Worm (Caenorhabditis elegans) whole organism, L4 larva: ENCODE data around the gene aat-3.

Experiments
- F26F4.8 ChIP-seq: fragments of 200-800 bp; sonication (Bioruptor generic); conservative IDR thresholded peaks from 2 replicates; pipeline ENCODE4 v1.3.6; 2022; ENCODE audit warnings: missing genetic modification characterization, missing compliant biosample characterization
- F37D6.2 ChIP-seq: sonication (generic microtip); optimal IDR thresholded peaks from 2 replicates; lab custom pipeline; 2016; ENCODE audit warnings: mild to moderate bottlenecking, missing genetic modification characterization, missing compliant biosample characterization
- R02D3.7 ChIP-seq: fragments of 150-350 bp; sonication (generic microtip); optimal IDR thresholded peaks from 3 replicates; lab custom pipeline; 2014; ENCODE audit warnings: missing biosample characterization, missing genetic modification characterization
- T26A8.4 ChIP-seq: fragments of 200-800 bp; sonication (Bioruptor generic); IDR thresholded peaks from 2 replicates; pipeline ENCODE4 v1.3.6; 2022; ENCODE audit warnings: missing genetic modification characterization, missing compliant biosample characterization
- Y48G9A.11 ChIP-seq: fragments of 200-800 bp; sonication (Bioruptor generic); IDR thresholded peaks from 2 replicates; pipeline ENCODE4 v1.3.6; 2022; ENCODE audit warnings: missing genetic modification reagents, missing genetic modification characterization, missing compliant biosample characterization
- Y75B8A.6 ChIP-seq: fragments of 200-800 bp; sonication (Bioruptor generic); IDR thresholded peaks from 2 replicates; pipeline ENCODE4 v1.3.6; 2022; ENCODE audit warnings: missing genetic modification reagents, missing genetic modification characterization, missing compliant biosample characterization
- ZK546.5 ChIP-seq, 2 experiments: sonication (generic microtip); optimal IDR thresholded peaks; 2 replicates each; lab custom pipeline; 2017; ENCODE audit warnings: missing biosample characterization in 2 of 2, missing genetic modification characterization in 2 of 2
- aha-1 ChIP-seq: fragments of 150-350 bp; peaks from one replicate; lab custom pipeline; 2014; ENCODE audit warnings: missing biosample characterization, missing genetic modification characterization
- arid-1 ChIP-seq: fragments of 200-800 bp; sonication (Bioruptor generic); conservative IDR thresholded peaks from 2 replicates; pipeline ENCODE4 v1.3.6; 2022; ENCODE audit warnings: missing genetic modification reagents, missing genetic modification characterization, missing compliant biosample characterization
- ceh-32 ChIP-seq: sonication (generic microtip); optimal IDR thresholded peaks from 2 replicates; lab custom pipeline; 2016; ENCODE audit warnings: mild to moderate bottlenecking, missing genetic modification characterization, missing compliant biosample characterization; ENCODE audit not compliant: poor library complexity
- ceh-82 ChIP-seq: sonication (generic microtip); optimal IDR thresholded peaks from 2 replicates; lab custom pipeline; 2017; ENCODE audit warnings: missing biosample characterization, missing genetic modification characterization
- cey-2 ChIP-seq: sonication (generic microtip); optimal IDR thresholded peaks from 3 replicates; lab custom pipeline; 2017; ENCODE audit warnings: missing genetic modification characterization, mild to moderate bottlenecking, missing compliant biosample characterization, antibody characterized with exemption, borderline replicate concordance; ENCODE audit not compliant: insufficient read depth
- ctbp-1 ChIP-seq: fragments of 200-800 bp; sonication (Bioruptor generic); IDR thresholded peaks from 2 replicates; pipeline ENCODE4 v1.3.6; 2022; ENCODE audit warnings: missing genetic modification reagents, missing genetic modification characterization, missing compliant biosample characterization
- dmd-6 ChIP-seq: fragments of 200-800 bp; sonication (Bioruptor generic); IDR thresholded peaks from 2 replicates; pipeline ENCODE4 v1.3.6; 2022; ENCODE audit warnings: missing genetic modification reagents, missing genetic modification characterization, missing compliant biosample characterization
- dmd-9 ChIP-seq: fragments of 200-800 bp; sonication (Bioruptor generic); IDR thresholded peaks from 2 replicates; pipeline ENCODE4 v1.3.6; 2022; ENCODE audit warnings: missing genetic modification reagents, missing genetic modification characterization, missing compliant biosample characterization
- dpl-1 ChIP-seq: fragments of 150-350 bp; optimal IDR thresholded peaks from 2 replicates; lab custom pipeline; 2014; ENCODE audit warnings: missing biosample characterization, missing genetic modification reagents, missing genetic modification characterization
- egl-27 ChIP-seq: sonication (generic microtip); optimal IDR thresholded peaks from 3 replicates; lab custom pipeline; 2017; ENCODE audit warnings: missing biosample characterization, missing genetic modification reagents, missing genetic modification characterization
- hif-1 ChIP-seq, 2 experiments: sonication (generic microtip); optimal IDR thresholded peaks; 2 replicates each; lab custom pipeline; 2016 to 2017; ENCODE audit warnings: missing compliant biosample characterization in 2 of 2, missing genetic modification characterization in 2 of 2, missing genetic modification reagents in 2 of 2, missing genotype in 2 of 2, mild to moderate bottlenecking in 1 of 2
- hlh-11 ChIP-seq: fragments of 200-800 bp; sonication (Bioruptor generic); optimal IDR thresholded peaks from 2 replicates; lab custom pipeline; 2018; ENCODE audit warnings: mild to moderate bottlenecking, missing genetic modification characterization, missing compliant biosample characterization
- hlh-30 ChIP-seq: sonication (generic microtip); optimal IDR thresholded peaks from 2 replicates; lab custom pipeline; 2017; ENCODE audit warnings: antibody characterized with exemption, mild to moderate bottlenecking, missing genetic modification characterization, missing compliant biosample characterization; ENCODE audit not compliant: insufficient read depth
- lin-13 ChIP-seq: fragments of 150-350 bp; optimal IDR thresholded peaks from 2 replicates; lab custom pipeline; 2014; ENCODE audit warnings: missing biosample characterization, missing genetic modification reagents, missing genetic modification characterization
- lin-29 ChIP-seq: fragments of 200-800 bp; sonication (Bioruptor generic); IDR thresholded peaks from 2 replicates; pipeline ENCODE4 v1.3.6; 2022; ENCODE audit warnings: missing genetic modification reagents, missing genetic modification characterization, missing compliant biosample characterization
- lsy-2 ChIP-seq, 2 experiments: fragments of 150-350 bp in 1 of 2; sonication (generic microtip) in 1 of 2; optimal IDR thresholded peaks; 2 replicates each; lab custom pipeline; 2014 to 2017; ENCODE audit warnings: missing biosample characterization in 2 of 2, missing genetic modification characterization in 2 of 2
- madf-9 ChIP-seq: fragments of 200-800 bp; sonication (Bioruptor generic); conservative IDR thresholded peaks from 2 replicates; pipeline ENCODE4 v1.3.6; 2022; ENCODE audit warnings: missing genetic modification reagents, missing genetic modification characterization, missing compliant biosample characterization
- mdl-1 ChIP-seq, 2 experiments: fragments of 150-350 bp in 1 of 2; sonication (generic microtip) in 1 of 2; optimal IDR thresholded peaks; 2 replicates each; lab custom pipeline; 2014 to 2017; ENCODE audit warnings: missing biosample characterization in 2 of 2, missing genetic modification characterization in 2 of 2
- mep-1 ChIP-seq: fragments of 150-350 bp; sonication (generic microtip); optimal IDR thresholded peaks from 3 replicates; lab custom pipeline; 2014; ENCODE audit warnings: missing biosample characterization, missing genetic modification characterization
- mes-2 ChIP-seq: sonication (generic microtip); optimal IDR thresholded peaks from 2 replicates; lab custom pipeline; 2016; ENCODE audit warnings: missing genotype, mild to moderate bottlenecking, missing genetic modification characterization, missing compliant biosample characterization; ENCODE audit not compliant: poor library complexity, severe bottlenecking
- mxl-3 ChIP-seq: fragments of 200-800 bp; sonication (Bioruptor generic); optimal IDR thresholded peaks from 2 replicates; lab custom pipeline; 2018; ENCODE audit warnings: mild to moderate bottlenecking, missing genetic modification characterization, missing compliant biosample characterization
- nhr-10 ChIP-seq: fragments of 150-350 bp; optimal IDR thresholded peaks from 2 replicates; lab custom pipeline; 2014; ENCODE audit warnings: missing biosample characterization, missing genetic modification characterization
- nhr-102 ChIP-seq: sonication (generic microtip); optimal IDR thresholded peaks from 2 replicates; lab custom pipeline; 2016; ENCODE audit warnings: mild to moderate bottlenecking, missing genetic modification characterization, moderate library complexity, missing compliant biosample characterization
- nhr-11 ChIP-seq: fragments of 150-350 bp; optimal IDR thresholded peaks from 2 replicates; lab custom pipeline; 2014; ENCODE audit warnings: missing biosample characterization, missing genetic modification characterization
- nhr-111 ChIP-seq: fragments of 200-800 bp; sonication (Bioruptor generic); optimal IDR thresholded peaks from 2 replicates; lab custom pipeline; 2018; ENCODE audit warnings: mild to moderate bottlenecking, missing genetic modification characterization, missing compliant biosample characterization
- nhr-237 ChIP-seq: sonication (generic microtip); optimal IDR thresholded peaks from 2 replicates; lab custom pipeline; 2017; ENCODE audit warnings: missing biosample characterization, missing genetic modification characterization
- nhr-25 ChIP-seq: sonication (generic microtip); optimal IDR thresholded peaks from 2 replicates; lab custom pipeline; 2017; ENCODE audit warnings: missing genetic modification characterization, mild to moderate bottlenecking, missing compliant biosample characterization, antibody characterized with exemption, moderate library complexity, borderline replicate concordance; ENCODE audit not compliant: insufficient read depth
- nhr-28 ChIP-seq: fragments of 150-350 bp; optimal IDR thresholded peaks from 2 replicates; lab custom pipeline; 2014; ENCODE audit warnings: missing biosample characterization, missing genetic modification characterization
- nhr-41 ChIP-seq: fragments of 200-800 bp; sonication (Bioruptor generic); IDR thresholded peaks from 2 replicates; pipeline ENCODE4 v1.3.6; 2022; ENCODE audit warnings: missing genetic modification reagents, missing genetic modification characterization, missing compliant biosample characterization
- nhr-48 ChIP-seq: sonication (generic microtip); optimal IDR thresholded peaks from 2 replicates; lab custom pipeline; 2016; ENCODE audit warnings: mild to moderate bottlenecking, missing genetic modification characterization, missing compliant biosample characterization
- nhr-76 ChIP-seq: fragments of 150-350 bp; optimal IDR thresholded peaks from 2 replicates; lab custom pipeline; 2014; ENCODE audit warnings: missing biosample characterization, missing genetic modification characterization
- rbr-2 ChIP-seq: sonication (generic microtip); optimal IDR thresholded peaks from 2 replicates; lab custom pipeline; 2016; ENCODE audit warnings: missing genotype, missing genetic modification characterization, missing compliant biosample characterization
- saeg-2 ChIP-seq: fragments of 200-800 bp; sonication (Bioruptor generic); IDR thresholded peaks from 2 replicates; pipeline ENCODE4 v1.3.6; 2022; ENCODE audit warnings: missing genetic modification reagents, missing genetic modification characterization, missing compliant biosample characterization
- snpc-4 ChIP-seq: fragments of 150-350 bp; optimal IDR thresholded peaks from 2 replicates; lab custom pipeline; 2014; ENCODE audit warnings: missing biosample characterization, missing genetic modification characterization
- spr-1 ChIP-seq: sonication (generic microtip); optimal IDR thresholded peaks from 2 replicates; lab custom pipeline; 2016; ENCODE audit warnings: mild to moderate bottlenecking, missing genetic modification characterization, missing compliant biosample characterization
- spr-3 ChIP-seq: fragments of 200-800 bp; sonication (Bioruptor generic); optimal IDR thresholded peaks from 2 replicates; lab custom pipeline; 2018; ENCODE audit warnings: mild to moderate bottlenecking, missing genetic modification characterization, missing compliant biosample characterization
- tra-1 ChIP-seq: fragments of 200-800 bp; sonication (Bioruptor generic); IDR thresholded peaks from 2 replicates; pipeline ENCODE4 v1.3.6; 2022; ENCODE audit warnings: missing genetic modification reagents, missing genetic modification characterization, missing compliant biosample characterization
- zag-1 ChIP-seq: fragments of 150-350 bp; optimal IDR thresholded peaks from 2 replicates; lab custom pipeline; 2014; ENCODE audit warnings: missing biosample characterization, missing genetic modification characterization
- zip-2 ChIP-seq: fragments of 150-350 bp; optimal IDR thresholded peaks from 2 replicates; lab custom pipeline; 2014; ENCODE audit warnings: missing biosample characterization, missing genetic modification characterization
- ztf-11 ChIP-seq: fragments of 150-350 bp; optimal IDR thresholded peaks from 2 replicates; lab custom pipeline; 2014; ENCODE audit warnings: missing biosample characterization, missing genetic modification characterization
- ztf-7 ChIP-seq: fragments of 150-350 bp; optimal IDR thresholded peaks from 2 replicates; lab custom pipeline; 2014; ENCODE audit warnings: missing biosample characterization, missing genetic modification characterization

aat-3 gene

ce11 chrX:2595757-2596059, 43.6 kb downstream of the aat-3 start:
- no peak for TF ChIP-seq saeg-2 (GFP tag; lab: Robert Waterston, UW)
- TF ChIP-seq nhr-10 (tag; lab: Kevin White, UChicago), result no peak
- no peak for TF ChIP-seq ztf-11
- TF ChIP-seq ZK546.5 (tag; optimal IDR thresholded peaks at IDR 0.05; lab: Kevin White, UChicago), result no peak
- no peak for TF ChIP-seq arid-1 (GFP tag; lab: Robert Waterston, UW)
- TF ChIP-seq Y75B8A.6 (GFP tag; lab: Robert Waterston, UW), result no peak
- TF ChIP-seq F37D6.2 (tag; lab: Kevin White, UChicago), result no peak
- TF ChIP-seq ceh-32 (tag; lab: Kevin White, UChicago), result no peak
- TF ChIP-seq T26A8.4 (GFP tag; lab: Robert Waterston, UW), result no peak
- no peak for TF ChIP-seq lin-29 (GFP tag; lab: Robert Waterston, UW)
- no peak for TF ChIP-seq mep-1 (tag; lab: Kevin White, UChicago)
- TF ChIP-seq nhr-111, result no peak
- TF ChIP-seq dmd-9 (GFP tag; lab: Robert Waterston, UW), result no peak
- no peak for TF ChIP-seq mxl-3 (GFP tag; lab: Kevin White, UChicago)
- TF ChIP-seq ceh-82 (tag; lab: Kevin White, UChicago), result no peak
- TF ChIP-seq F26F4.8, result no peak
- no peak for TF ChIP-seq R02D3.7 (tag; lab: Kevin White, UChicago)
- no peak for TF ChIP-seq nhr-25 (tag; lab: Kevin White, UChicago)

- TF ChIP-seq hlh-30 (tag; lab: Kevin White, UChicago) (peak; percentile 9), ctbp-1 (GFP tag; lab: Robert Waterston, UW) (0 out of 2 replicates have a peak, but pooled peaks have one; percentile 41), hlh-11 (tag; lab: Kevin White, UChicago) (no peak), lsy-2 (tag; optimal IDR thresholded peaks at IDR 0.05; lab: Kevin White, UChicago) (peak in 1 of 2 experiments; percentile 17), R02D3.7 (tag; lab: Kevin White, UChicago) (no peak), nhr-11 (peak; percentile 58), zip-2 (tag; lab: Kevin White, UChicago) (no peak), aha-1 (tag; lab: Kevin White, UChicago) (peak; percentile 97), lin-13 (GFP tag; lab: Kevin White, UChicago) (no peak), hif-1 (tag; optimal IDR thresholded peaks at IDR 0.05; lab: Kevin White, UChicago) (peak in 1 of 2 experiments; percentile 75)
These were observed 44.5 kb downstream of the aat-3 start for ce11 chrX:2596605-2597004.

DNA sequence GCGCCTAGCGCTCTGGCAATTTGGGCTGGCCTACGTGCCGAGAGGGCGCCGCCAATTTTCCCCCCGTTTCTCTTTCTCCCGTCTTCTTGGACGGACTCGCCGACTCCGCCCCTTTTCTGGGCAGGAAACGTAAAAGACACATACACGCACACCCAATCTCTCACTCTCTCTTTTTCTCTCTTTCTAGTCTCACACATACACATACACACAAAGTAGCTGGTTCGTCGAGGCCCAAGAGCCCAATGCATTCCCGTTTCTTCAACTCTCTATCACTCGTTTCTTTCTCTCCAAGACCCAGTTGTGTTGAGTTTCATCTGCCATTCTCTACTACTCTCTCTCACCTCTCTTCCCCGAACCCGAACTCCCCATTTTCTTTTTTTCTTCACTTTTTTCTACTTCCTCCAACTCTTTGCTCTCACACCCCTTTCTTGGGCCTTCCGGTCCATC, 46.8 kb downstream of the aat-3 start:
- TF ChIP-seq ztf-7 (tag; lab: Kevin White, UChicago) (no peak), rbr-2 (tag; lab: Kevin White, UChicago) (peak; percentile 85), zag-1 (no peak), dpl-1 (GFP tag; lab: Kevin White, UChicago) (peak; percentile 24), mdl-1 (tag; optimal IDR thresholded peaks at IDR 0.05; lab: Kevin White, UChicago) (no peak), madf-9 (GFP tag; lab: Robert Waterston, UW) (no peak), lin-29 (GFP tag; lab: Robert Waterston, UW) (no peak), nhr-48 (tag; lab: Kevin White, UChicago) (no peak), nhr-28 (peak; percentile 35), dmd-6 (GFP tag; lab: Robert Waterston, UW) (peak; percentile 32; the same call in 1 of the 2 replicates), nhr-102 (tag; lab: Kevin White, UChicago) (no peak), nhr-41 (GFP tag; lab: Robert Waterston, UW) (no peak), nhr-10 (tag; lab: Kevin White, UChicago) (no peak), nhr-76 (no peak), Y48G9A.11 (GFP tag; lab: Robert Waterston, UW) (no peak), F26F4.8 (no peak), F37D6.2 (tag; lab: Kevin White, UChicago) (peak; percentile 71), spr-1 (no peak), saeg-2 (GFP tag; lab: Robert Waterston, UW) (no peak), snpc-4 (tag; lab: Kevin White, UChicago) (no peak), nhr-237 (tag; lab: Kevin White, UChicago) (no peak), mes-2 (tag; lab: Kevin White, UChicago) (no peak), tra-1 (GFP tag; lab: Robert Waterston, UW) (no peak), cey-2 (tag; lab: Kevin White, UChicago) (no peak), egl-27 (tag; lab: Kevin White, UChicago) (no peak), ztf-11 (no peak), spr-3 (GFP tag; lab: Kevin White, UChicago) (no peak)
